Fruit fly (Drosophila melanogaster) whole organism, embryonic: Measurements from ENCODE around the gene CG14340.

Experiments
- Atf6 ChIP-seq: fragments of 200-800 bp; sonication (Bioruptor generic); IDR thresholded peaks from 2 replicates; pipeline ENCODE4 v1.3.6; 2022; ENCODE audit warnings: missing biosample characterization, missing genetic modification characterization
- CG10654 ChIP-seq: fragments of 200-800 bp; sonication (Bioruptor generic); optimal IDR thresholded peaks from 2 replicates; lab custom pipeline; 2016; ENCODE audit warnings: missing biosample characterization, missing genetic modification characterization
- CG11560 ChIP-seq: fragments of 200-800 bp; sonication (Bioruptor generic); IDR thresholded peaks from 3 replicates; pipeline ENCODE4 v1.3.6; 2022; ENCODE audit warnings: missing biosample characterization, missing genetic modification characterization
- CG14667 ChIP-seq: fragments of 200-800 bp; sonication (Bioruptor generic); IDR thresholded peaks from 2 replicates; pipeline ENCODE4 v1.3.6; 2022; ENCODE audit warnings: missing biosample characterization, missing genetic modification characterization
- CG15479 ChIP-seq: fragments of 200-800 bp; sonication (Bioruptor generic); optimal IDR thresholded peaks from 3 replicates; lab custom pipeline; 2019; ENCODE audit warnings: missing biosample characterization, mild to moderate bottlenecking, missing genetic modification characterization, moderate library complexity
- CG16815 ChIP-seq: fragments of 200-800 bp; sonication (Bioruptor generic); optimal IDR thresholded peaks from 3 replicates; lab custom pipeline; 2017; ENCODE audit warnings: missing biosample characterization, mild to moderate bottlenecking, missing genetic modification characterization
- CG17328 ChIP-seq: fragments of 200-800 bp; sonication (Bioruptor generic); IDR thresholded peaks from 2 replicates; pipeline ENCODE4 v1.3.6; 2022; ENCODE audit warnings: missing biosample characterization, missing genetic modification characterization
- CG17361 ChIP-seq: fragments of 200-800 bp; sonication (Bioruptor generic); IDR thresholded peaks from 3 replicates; pipeline ENCODE4 v1.3.6; 2022; ENCODE audit warnings: missing biosample characterization, missing genetic modification characterization
- CG17568 ChIP-seq: fragments of 200-800 bp; sonication (Bioruptor generic); optimal IDR thresholded peaks from 2 replicates; lab custom pipeline; 2018; ENCODE audit warnings: missing biosample characterization, mild to moderate bottlenecking, missing genetic modification characterization, moderate library complexity
- CG18599 ChIP-seq: fragments of 200-800 bp; sonication (Bioruptor generic); optimal IDR thresholded peaks from 3 replicates; lab custom pipeline; 2017; ENCODE audit warnings: missing biosample characterization, missing genetic modification characterization, mild to moderate bottlenecking, moderate library complexity, missing genetic modification reagents
- CG2875 ChIP-seq: fragments of 200-800 bp; sonication (Bioruptor generic); optimal IDR thresholded peaks from 2 replicates; lab custom pipeline; 2017; ENCODE audit warnings: missing biosample characterization, mild to moderate bottlenecking, missing genetic modification characterization, missing genetic modification reagents
- CG33213 ChIP-seq: fragments of 200-800 bp; sonication (Bioruptor generic); optimal IDR thresholded peaks from 3 replicates; lab custom pipeline; 2016; ENCODE audit warnings: missing biosample characterization, missing genetic modification characterization
- CG4282 ChIP-seq: fragments of 200-800 bp; sonication (Bioruptor generic); optimal IDR thresholded peaks from 2 replicates; lab custom pipeline; 2016; ENCODE audit warnings: missing biosample characterization, missing genetic modification characterization
- CG4730 ChIP-seq: fragments of 200-800 bp; sonication (Bioruptor generic); IDR thresholded peaks from 2 replicates; pipeline ENCODE4 v1.3.6; 2022; ENCODE audit warnings: missing biosample characterization, missing genetic modification characterization
- CG6813 ChIP-seq: fragments of 200-800 bp; sonication (Bioruptor generic); optimal IDR thresholded peaks from 2 replicates; lab custom pipeline; 2017; ENCODE audit warnings: missing biosample characterization, missing genetic modification characterization, mild to moderate bottlenecking, moderate library complexity, missing genetic modification reagents
- CG7839 ChIP-seq: fragments of 200-800 bp; sonication (Bioruptor generic); optimal IDR thresholded peaks from 3 replicates; lab custom pipeline; 2018; ENCODE audit warnings: missing biosample characterization, mild to moderate bottlenecking, missing genetic modification characterization, moderate library complexity
- CG7928 ChIP-seq: fragments of 200-800 bp; sonication (Bioruptor generic); optimal IDR thresholded peaks from 2 replicates; lab custom pipeline; 2017; ENCODE audit warnings: missing biosample characterization, mild to moderate bottlenecking, missing genetic modification characterization
- CG8478 ChIP-seq: fragments of >200 bp; optimal IDR thresholded peaks from 2 replicates; lab custom pipeline; 2018
- CG9437 ChIP-seq: fragments of 200-800 bp; sonication (Bioruptor generic); optimal IDR thresholded peaks from 2 replicates; lab custom pipeline; 2018; ENCODE audit warnings: missing biosample characterization, mild to moderate bottlenecking, missing genetic modification characterization
- Fer2 ChIP-seq: fragments of 200-800 bp; sonication (Bioruptor generic); optimal IDR thresholded peaks from 2 replicates; lab custom pipeline; 2018; ENCODE audit warnings: missing biosample characterization, mild to moderate bottlenecking, missing genetic modification characterization, moderate library complexity
- GATAe ChIP-seq: fragments of 200-800 bp; sonication (Bioruptor generic); conservative IDR thresholded peaks from 2 replicates; pipeline ENCODE4 v1.3.6; 2022; ENCODE audit warnings: missing biosample characterization, missing genetic modification characterization
- H2.0 ChIP-seq: fragments of 200-800 bp; sonication (Bioruptor generic); IDR thresholded peaks from 2 replicates; pipeline ENCODE4 v1.3.6; 2022; ENCODE audit warnings: missing biosample characterization, missing genetic modification characterization
- Hand ChIP-seq: fragments of 200-800 bp; sonication (Bioruptor generic); optimal IDR thresholded peaks from 2 replicates; lab custom pipeline; 2017; ENCODE audit warnings: mild to moderate bottlenecking, missing biosample characterization, missing genetic modification reagents, missing genetic modification characterization
- Hr51 ChIP-seq, 2 experiments: fragments of 200-800 bp; sonication (Bioruptor generic); optimal IDR thresholded peaks; 2 replicates in 1 of 2; 3 replicates in 1 of 2; lab custom pipeline; 2016 to 2018; ENCODE audit warnings: missing biosample characterization in 2 of 2, missing genetic modification characterization in 2 of 2, mild to moderate bottlenecking in 1 of 2, moderate library complexity in 1 of 2
- Max ChIP-seq: fragments of 200-800 bp; sonication (Bioruptor generic); optimal IDR thresholded peaks from 2 replicates; lab custom pipeline; 2016; ENCODE audit warnings: missing biosample characterization, mild to moderate bottlenecking, missing genetic modification characterization
- Myb ChIP-seq: fragments of 200-800 bp; sonication (Bioruptor generic); optimal IDR thresholded peaks from 2 replicates; lab custom pipeline; 2016; ENCODE audit warnings: missing biosample characterization, missing genetic modification characterization
- Pdp1 ChIP-seq, 2 experiments: fragments of 200-800 bp; sonication (Bioruptor generic); optimal IDR thresholded peaks; 3 replicates each; lab custom pipeline; 2016; ENCODE audit warnings: missing biosample characterization in 2 of 2, missing genetic modification characterization in 2 of 2, mild to moderate bottlenecking in 1 of 2, moderate library complexity in 1 of 2
- Poxn ChIP-seq: fragments of 200-800 bp; sonication (Bioruptor generic); IDR thresholded peaks from 2 replicates; pipeline ENCODE4 v1.3.6; 2022; ENCODE audit warnings: missing biosample characterization, missing genetic modification characterization
- Sox100B ChIP-seq: fragments of 200-800 bp; sonication (Bioruptor generic); optimal IDR thresholded peaks from 3 replicates; lab custom pipeline; 2018; ENCODE audit warnings: missing biosample characterization, mild to moderate bottlenecking, missing genetic modification characterization
- TFAM ChIP-seq: fragments of 200-800 bp; sonication (Bioruptor generic); optimal IDR thresholded peaks from 2 replicates; lab custom pipeline; 2017; ENCODE audit warnings: missing biosample characterization, missing genetic modification characterization, inconsistent platforms
- ato ChIP-seq: fragments of 200-800 bp; sonication (Bioruptor generic); IDR thresholded peaks from 2 replicates; pipeline ENCODE4 v1.3.6; 2022; ENCODE audit warnings: missing biosample characterization, missing genetic modification characterization; ENCODE audit not compliant: partially characterized antibody
- bbx ChIP-seq: fragments of 200-800 bp; sonication (Bioruptor generic); IDR thresholded peaks from 2 replicates; pipeline ENCODE4 v1.3.6; 2022; ENCODE audit warnings: missing biosample characterization, missing genetic modification characterization; ENCODE audit not compliant: partially characterized antibody
- crp ChIP-seq, 2 experiments: fragments of 200-800 bp; sonication (Bioruptor generic); optimal IDR thresholded peaks; 2 replicates in 1 of 2; 3 replicates in 1 of 2; lab custom pipeline; 2017; ENCODE audit warnings: missing biosample characterization in 2 of 2, missing genetic modification characterization in 2 of 2, mild to moderate bottlenecking in 1 of 2, moderate library complexity in 1 of 2
- disco-r ChIP-seq: fragments of 200-800 bp; sonication (Bioruptor generic); optimal IDR thresholded peaks from 2 replicates; lab custom pipeline; 2016; ENCODE audit warnings: missing biosample characterization, missing genetic modification characterization
- dmrt99B ChIP-seq: fragments of 200-800 bp; sonication (Bioruptor generic); optimal IDR thresholded peaks from 2 replicates; lab custom pipeline; 2018; ENCODE audit warnings: missing biosample characterization, mild to moderate bottlenecking, missing genetic modification characterization, moderate library complexity
- esg ChIP-seq: fragments of 200-800 bp; sonication (Bioruptor generic); conservative IDR thresholded peaks from 2 replicates; pipeline ENCODE4 v1.3.6; 2022; ENCODE audit warnings: missing biosample characterization, missing genetic modification characterization
- fd64A ChIP-seq: fragments of 200-800 bp; sonication (Bioruptor generic); optimal IDR thresholded peaks from 3 replicates; lab custom pipeline; 2018; ENCODE audit warnings: missing biosample characterization, mild to moderate bottlenecking, missing genetic modification characterization
- lbe ChIP-seq: fragments of 200-800 bp; sonication (Bioruptor generic); optimal IDR thresholded peaks from 2 replicates; lab custom pipeline; 2016; ENCODE audit warnings: missing biosample characterization, mild to moderate bottlenecking, missing genetic modification characterization
- maf-S ChIP-seq: fragments of 200-800 bp; sonication (Bioruptor generic); optimal IDR thresholded peaks from 2 replicates; lab custom pipeline; 2016; ENCODE audit warnings: missing biosample characterization, missing genetic modification characterization
- mirr ChIP-seq: fragments of 200-800 bp; sonication (Bioruptor generic); optimal IDR thresholded peaks from 3 replicates; lab custom pipeline; 2018; ENCODE audit warnings: missing biosample characterization, mild to moderate bottlenecking, missing genetic modification characterization
- mld ChIP-seq: fragments of 200-800 bp; sonication (Bioruptor generic); IDR thresholded peaks from 3 replicates; pipeline ENCODE4 v1.3.6; 2022; ENCODE audit warnings: missing biosample characterization, missing genetic modification characterization; ENCODE audit not compliant: partially characterized antibody
- repo ChIP-seq: fragments of 200-800 bp; sonication (Bioruptor generic); optimal IDR thresholded peaks from 2 replicates; lab custom pipeline; 2016; ENCODE audit warnings: missing biosample characterization, missing genetic modification characterization
- rib ChIP-seq: fragments of 200-800 bp; sonication (Bioruptor generic); IDR thresholded peaks from 2 replicates; pipeline ENCODE4 v1.3.6; 2022; ENCODE audit warnings: missing biosample characterization, missing genetic modification characterization
- slp2 ChIP-seq: fragments of 200-800 bp; sonication (Bioruptor generic); optimal IDR thresholded peaks from 2 replicates; lab custom pipeline; 2016; ENCODE audit warnings: missing biosample characterization, missing genetic modification characterization
- so ChIP-seq: fragments of 200-800 bp; sonication (Bioruptor generic); IDR thresholded peaks from 3 replicates; pipeline ENCODE4 v1.3.6; 2022; ENCODE audit warnings: missing biosample characterization, missing genetic modification characterization
- sob ChIP-seq: fragments of 200-800 bp; sonication (Bioruptor generic); IDR thresholded peaks from 2 replicates; pipeline ENCODE4 v1.3.6; 2022; ENCODE audit warnings: missing biosample characterization, missing genetic modification characterization
- z ChIP-seq: fragments of 200-800 bp; sonication (Bioruptor generic); IDR thresholded peaks from 3 replicates; pipeline ENCODE4 v1.3.6; 2022; ENCODE audit warnings: missing biosample characterization, missing genetic modification characterization

The CG14340 gene

DNA sequence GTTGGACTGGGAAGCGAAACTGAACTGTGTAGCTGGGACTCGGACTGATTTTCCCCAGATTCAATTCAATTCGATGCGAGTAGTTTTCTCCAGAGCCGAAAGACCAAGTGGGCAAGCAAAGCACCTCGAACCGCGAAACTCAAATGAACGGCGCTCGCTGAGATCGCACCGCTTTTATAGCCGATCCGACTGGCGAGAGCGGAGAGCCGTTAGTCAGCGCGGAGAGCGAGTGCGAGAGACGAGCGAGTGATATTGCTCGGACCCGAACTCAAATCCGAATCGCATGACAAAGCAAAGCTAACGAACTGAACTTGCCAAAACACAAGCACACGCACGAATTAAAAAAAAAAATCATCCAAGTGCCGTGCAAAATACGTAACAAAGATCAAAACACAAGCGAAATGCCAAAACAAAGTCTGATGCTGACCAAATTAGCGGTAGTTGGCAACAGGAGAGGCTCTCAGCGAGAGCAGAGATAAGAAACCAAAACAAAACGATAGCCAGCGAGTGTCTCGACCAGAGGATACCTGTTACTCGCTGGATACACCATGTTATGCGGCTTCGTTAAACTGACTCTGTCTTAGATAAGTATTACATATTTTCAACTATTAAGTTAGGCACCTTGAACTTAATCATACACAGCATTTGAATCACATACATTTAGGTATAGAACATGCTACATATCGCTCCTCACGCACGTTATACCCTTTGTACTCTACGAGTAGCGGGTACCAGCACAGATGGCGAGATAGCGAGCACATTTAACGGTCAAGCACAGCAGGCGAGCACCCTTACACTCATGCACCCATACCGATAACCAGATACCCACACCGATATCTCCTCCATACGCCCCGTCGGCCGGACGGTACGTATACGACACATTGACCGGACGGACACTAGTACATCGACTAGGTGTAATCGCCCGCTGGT lies 6.4 kb downstream of the CG14340 start (continued):
- TF ChIP-seq CG11560 (tag; lab: Robert Waterston, UW) (peak; percentile 49), disco-r (GFP tag; lab: Kevin White, UChicago) (peak; percentile 11), CG7839 (tag; lab: Kevin White, UChicago) (peak; percentile 78), maf-S (peak; percentile 54), rib (GFP tag; lab: Robert Waterston, UW) (peak; percentile 96; the same call in 1 of the 2 replicates), z (peak; percentile 67; the same call in 2 of the 3 replicates), crp (GFP tag; optimal IDR thresholded peaks at IDR 0.05; lab: Kevin White, UChicago) (peak in 1 of 2 experiments; percentile 14), CG15479 (GFP tag; lab: Kevin White, UChicago) (peak; percentile 78), CG4282 (GFP tag; lab: Kevin White, UChicago) (no peak), Hr51 (GFP tag; optimal IDR thresholded peaks at IDR 0.05; lab: Kevin White, UChicago) (peak; percentile 53 to 79), CG6813 (GFP tag; lab: Kevin White, UChicago) (peak; percentile 12), so (peak; percentile 71), Max (GFP tag; lab: Kevin White, UChicago) (peak; percentile 66), CG17328 (GFP tag; lab: Robert Waterston, UW) (peak; percentile 62), GATAe (GFP tag; lab: Robert Waterston, UW) (peak; percentile 85), lbe (peak; percentile 52), CG17361 (GFP tag; lab: Robert Waterston, UW) (peak; percentile 77), bbx (GFP tag; lab: Robert Waterston, UW) (peak; percentile 20; the same call in 1 of the 2 replicates), CG16815 (GFP tag; lab: Kevin White, UChicago) (peak; percentile 64), mirr (GFP tag; lab: Kevin White, UChicago) (peak; percentile 47), CG4730 (GFP tag; lab: Robert Waterston, UW) (peak; percentile 68), Sox100B (GFP tag; lab: Kevin White, UChicago) (peak; percentile 44), Poxn (GFP tag; lab: Robert Waterston, UW) (0 out of 2 replicates have a peak, but pooled peaks have one; percentile 43), Hand (GFP tag; lab: Kevin White, UChicago) (peak; percentile 42), Fer2 (no peak), CG7928 (GFP tag; lab: Kevin White, UChicago) (no peak), esg (peak; percentile 59), fd64A (GFP tag; lab: Kevin White, UChicago) (no peak), dmrt99B (tag; lab: Kevin White, UChicago) (peak; percentile 70), CG10654 (GFP tag; lab: Kevin White, UChicago) (peak; percentile 54), Myb (peak; percentile 41), Pdp1 (GFP tag; optimal IDR thresholded peaks at IDR 0.05; lab: Kevin White, UChicago) (peak; percentile 23 to 53), H2.0 (GFP tag; lab: Robert Waterston, UW) (peak; percentile 69; the same call in 1 of the 2 replicates), CG17568 (peak; percentile 45), repo (peak; percentile 13), CG18599 (GFP tag; lab: Kevin White, UChicago) (peak; percentile 86), CG2875 (peak; percentile 8), sob (peak; percentile 77), TFAM (GFP tag; lab: Kevin White, UChicago) (no peak), CG33213 (GFP tag; lab: Kevin White, UChicago) (peak; percentile 29), ato (no peak), Atf6 (GFP tag; lab: Robert Waterston, UW) (peak; percentile 78), CG14667 (GFP tag; lab: Robert Waterston, UW) (no peak; the same call in 1 of the 2 replicates), mld (GFP tag; lab: Robert Waterston, UW) (no peak), CG8478 (lab: Kevin White, UChicago) (no peak), slp2 (GFP tag; lab: Kevin White, UChicago) (peak; percentile 17), CG9437 (GFP tag; lab: Kevin White, UChicago) (peak; percentile 55)
